Worm (Caenorhabditis elegans) whole organism, mixed stage, embryonic: ENCODE results near the gene Y43E12A.2.

Experiments
- bed-3 ChIP-seq: fragments of 200-800 bp; sonication (Bioruptor generic); optimal IDR thresholded peaks from 3 replicates; lab custom pipeline; 2018; ENCODE audit warnings: mild to moderate bottlenecking, missing genetic modification characterization, moderate library complexity, missing compliant biosample characterization
- blmp-1 ChIP-seq: fragments of 150-350 bp; optimal IDR thresholded peaks from 2 replicates; lab custom pipeline; 2014; ENCODE audit warnings: missing biosample characterization, missing genetic modification characterization
- elt-3 ChIP-seq: fragments of 150-350 bp; optimal IDR thresholded peaks from 2 replicates; lab custom pipeline; 2014; ENCODE audit warnings: missing biosample characterization, missing genetic modification characterization
- ham-2 ChIP-seq: fragments of 200-800 bp; sonication (Bioruptor generic); optimal IDR thresholded peaks from 2 replicates; lab custom pipeline; 2018; ENCODE audit warnings: mild to moderate bottlenecking, missing genetic modification characterization, missing compliant biosample characterization
- lin-13 ChIP-seq: fragments of 150-350 bp; optimal IDR thresholded peaks from 2 replicates; lab custom pipeline; 2014; ENCODE audit warnings: missing biosample characterization, missing genetic modification characterization
- nhr-237 ChIP-seq: fragments of 150-350 bp; optimal IDR thresholded peaks from 2 replicates; lab custom pipeline; 2014; ENCODE audit warnings: missing biosample characterization, missing genetic modification characterization
- snpc-4 ChIP-seq: fragments of 150-350 bp; optimal IDR thresholded peaks from 2 replicates; lab custom pipeline; 2014; ENCODE audit warnings: missing biosample characterization, missing genetic modification characterization
- sptf-1 ChIP-seq: sonication (generic microtip); optimal IDR thresholded peaks from 2 replicates; lab custom pipeline; 2017; ENCODE audit warnings: mild to moderate bottlenecking, missing genetic modification characterization, moderate library complexity, missing compliant biosample characterization
- unc-39 ChIP-seq: fragments of 150-350 bp; optimal IDR thresholded peaks from 2 replicates; lab custom pipeline; 2014; ENCODE audit warnings: missing biosample characterization, missing genetic modification characterization
- unc-62 ChIP-seq: fragments of 150-350 bp; optimal IDR thresholded peaks from 2 replicates; lab custom pipeline; 2014; ENCODE audit warnings: missing biosample characterization, missing genetic modification reagents, missing genetic modification characterization
- zip-8 ChIP-seq: fragments of 150-350 bp; optimal IDR thresholded peaks from 2 replicates; lab custom pipeline; 2014; ENCODE audit warnings: missing biosample characterization, missing genetic modification characterization
- ztf-11 ChIP-seq: fragments of 150-350 bp; optimal IDR thresholded peaks from 2 replicates; lab custom pipeline; 2014; ENCODE audit warnings: missing biosample characterization, missing genetic modification characterization

- TF ChIP-seq bed-3 (no peak), sptf-1 (tag; lab: Kevin White, UChicago) (no peak), unc-39 (no peak), nhr-237 (tag; lab: Kevin White, UChicago) (no peak), lin-13 (no peak), zip-8 (tag; lab: Kevin White, UChicago) (no peak), ztf-11 (tag; lab: Kevin White, UChicago) (no peak), ham-2 (no peak), blmp-1 (no peak), snpc-4 (tag; lab: Kevin White, UChicago) (no peak), unc-62 (GFP tag; lab: Kevin White, UChicago) (no peak), elt-3 (no peak)
Observed at ce11 chrIV:10949510-10949909, 32.4 kb upstream of the Y43E12A.2 start, which contains the start of gene nsph-3.1.
